Fruit fly (Drosophila melanogaster): ENCODE measurements around the gene CG32641.
A peak's percentile ranks its signal among the peaks of the same experiment; 100 is the strongest.

The CG32641 gene

dm6 chrX:13233811-13234737 is 49.8 kb downstream of the CG32641 start (continued):
- peak; percentile 84 for TF ChIP-seq CG30403 (GFP tag; optimal IDR thresholded peaks at IDR 0.05)
- peak; percentile 33 for TF ChIP-seq HmgZ (tag; optimal IDR thresholded peaks at IDR 0.05)
- peak; percentile 74; the same call in 2 of the 3 replicates for TF ChIP-seq dysf (GFP tag; IDR thresholded peaks at IDR 0.05)
- peak; percentile 65 for TF ChIP-seq Spps (tag; optimal IDR thresholded peaks at IDR 0.05)
- TF ChIP-seq rib (GFP tag; IDR thresholded peaks at IDR 0.05): 0 out of 2 replicates have a peak, but pooled peaks have one; percentile 23
- no peak for TF ChIP-seq HLHmδ (GFP tag; optimal IDR thresholded peaks at IDR 0.05)
- peak; percentile 91 for TF ChIP-seq CG2202 (tag; optimal IDR thresholded peaks at IDR 0.05)
- peak; percentile 90 for TF ChIP-seq CG17328 (GFP tag; IDR thresholded peaks at IDR 0.05)
- TF ChIP-seq CoRest (tag; optimal IDR thresholded peaks at IDR 0.05): peak; percentile 85
- TF ChIP-seq CG2120 (GFP tag; optimal IDR thresholded peaks at IDR 0.05): peak; percentile 74
- TF ChIP-seq knrl (GFP tag; IDR thresholded peaks at IDR 0.05; ENCODE audit: partially characterized antibody): no peak
- TF ChIP-seq kah (GFP tag; optimal IDR thresholded peaks at IDR 0.05): peak; percentile 43
- TF ChIP-seq CG17359 (tag; optimal IDR thresholded peaks at IDR 0.05): peak; percentile 69
- peak; percentile 68 for TF ChIP-seq salm (tag; optimal IDR thresholded peaks at IDR 0.05)
- peak; percentile 33; the same call in 1 of the 3 replicates for TF ChIP-seq z (GFP tag; IDR thresholded peaks at IDR 0.05)
- TF ChIP-seq CG9797 (GFP tag; optimal IDR thresholded peaks at IDR 0.05): no peak
- no peak for TF ChIP-seq CG17912 (GFP tag; optimal IDR thresholded peaks at IDR 0.05)
- TF ChIP-seq CG18599 (GFP tag; optimal IDR thresholded peaks at IDR 0.05): peak; percentile 73
- peak; percentile 47; the same call in 1 of the 2 replicates for TF ChIP-seq Nf-YA (GFP tag; IDR thresholded peaks at IDR 0.05)
- peak; percentile 68 for TF ChIP-seq CG1792 (GFP tag; optimal IDR thresholded peaks at IDR 0.05)
- peak; percentile 74 for TF ChIP-seq Ptx1 (GFP tag; IDR thresholded peaks at IDR 0.05)
- TF ChIP-seq gsb-n (tag; optimal IDR thresholded peaks at IDR 0.05): peak; percentile 91
- peak; percentile 34 for TF ChIP-seq sug (tag; optimal IDR thresholded peaks at IDR 0.05)
- peak; percentile 67 for TF ChIP-seq Meics (GFP tag; optimal IDR thresholded peaks at IDR 0.05)
- peak; percentile 23 for TF ChIP-seq her (GFP tag; optimal IDR thresholded peaks at IDR 0.05)
- no peak for TF ChIP-seq gsb (GFP tag; IDR thresholded peaks at IDR 0.05)
- TF ChIP-seq CG3726 (GFP tag; IDR thresholded peaks at IDR 0.05): peak; percentile 47; the same call in 2 of the 3 replicates
- no peak for TF ChIP-seq shn (GFP tag; optimal IDR thresholded peaks at IDR 0.05)
- TF ChIP-seq Hr3 (GFP tag; optimal IDR thresholded peaks at IDR 0.05): peak; percentile 77
- TF ChIP-seq mld (GFP tag; IDR thresholded peaks at IDR 0.05; ENCODE audit: partially characterized antibody): no peak
- peak; percentile 73 for TF ChIP-seq Rfx (GFP tag; IDR thresholded peaks at IDR 0.05)
- TF ChIP-seq Nf-YC (tag; optimal IDR thresholded peaks at IDR 0.05): peak; percentile 20
- no peak for TF ChIP-seq CG34224 (GFP tag; IDR thresholded peaks at IDR 0.05; ENCODE audit: partially characterized antibody)
- peak; percentile 62 for TF ChIP-seq CG11398 (GFP tag; optimal IDR thresholded peaks at IDR 0.05)
- no peak for TF ChIP-seq C15 (GFP tag; IDR thresholded peaks at IDR 0.05)
- TF ChIP-seq jigr1 (GFP tag; IDR thresholded peaks at IDR 0.05): peak; percentile 52; the same call in 1 of the 3 replicates
- peak; percentile 72 for TF ChIP-seq CG10654 (GFP tag; optimal IDR thresholded peaks at IDR 0.05)
- TF ChIP-seq tup (GFP tag; optimal IDR thresholded peaks at IDR 0.05): peak; percentile 38
- peak; percentile 17 for TF ChIP-seq Ravus (GFP tag; IDR thresholded peaks at IDR 0.05)
- TF ChIP-seq NFAT (GFP tag; IDR thresholded peaks at IDR 0.05): peak; percentile 62
- TF ChIP-seq pb (GFP tag; optimal IDR thresholded peaks at IDR 0.05): peak; percentile 63
- no peak for TF ChIP-seq toy (GFP tag; IDR thresholded peaks at IDR 0.05)
- peak; percentile 88 for TF ChIP-seq D19A (tag; optimal IDR thresholded peaks at IDR 0.05)
- TF ChIP-seq sob (GFP tag; IDR thresholded peaks at IDR 0.05): peak; percentile 86
- TF ChIP-seq Ssrp (tag; optimal IDR thresholded peaks at IDR 0.05): peak; percentile 80
- peak; percentile 93 for TF ChIP-seq CG14710 (tag; optimal IDR thresholded peaks at IDR 0.05)
- peak; percentile 48 for TF ChIP-seq fd3F (GFP tag; optimal IDR thresholded peaks at IDR 0.05)
- peak; percentile 88 for TF ChIP-seq CG4424 (GFP tag; optimal IDR thresholded peaks at IDR 0.05)
- TF ChIP-seq Fer1 (GFP tag; optimal IDR thresholded peaks at IDR 0.05): peak; percentile 51

Measured in whole organism, embryonic.